Fruit fly (Drosophila melanogaster) whole organism, pupa: Measurements from ENCODE around the gene sowah.

Experiments used
- CG12605 ChIP-seq: fragments of 200-800 bp; sonication (Bioruptor generic); IDR thresholded peaks from 2 replicates; pipeline ENCODE4 v1.3.6; 2022; ENCODE audit warnings: missing biosample characterization, missing genetic modification characterization
- CG13204 ChIP-seq: fragments of 200-800 bp; sonication (Bioruptor generic); optimal IDR thresholded peaks from 2 replicates; lab custom pipeline; 2018; ENCODE audit warnings: missing biosample characterization, mild to moderate bottlenecking, missing genetic modification characterization, moderate library complexity
- CG15710 ChIP-seq: fragments of 200-800 bp; sonication (Bioruptor generic); optimal IDR thresholded peaks from 2 replicates; lab custom pipeline; 2018; ENCODE audit warnings: missing biosample characterization, mild to moderate bottlenecking, missing genetic modification characterization, moderate library complexity
- CG34367 ChIP-seq: fragments of 200-800 bp; sonication (Bioruptor generic); optimal IDR thresholded peaks from 2 replicates; lab custom pipeline; 2018; ENCODE audit warnings: missing biosample characterization, mild to moderate bottlenecking, missing genetic modification characterization
- EcR ChIP-seq: fragments of 200-800 bp; sonication (Bioruptor generic); optimal IDR thresholded peaks from 3 replicates; lab custom pipeline; 2019; ENCODE audit warnings: missing biosample characterization, missing genetic modification characterization, mild to moderate bottlenecking, moderate library complexity, missing genetic modification reagents
- Ets98B ChIP-seq: fragments of 200-800 bp; sonication (Bioruptor generic); IDR thresholded peaks from 2 replicates; pipeline ENCODE4 v1.3.6; 2022; ENCODE audit warnings: missing biosample characterization, missing genetic modification characterization
- rn ChIP-seq: fragments of 200-800 bp; sonication (Bioruptor generic); IDR thresholded peaks from 2 replicates; pipeline ENCODE4 v1.3.6; 2022; ENCODE audit warnings: missing biosample characterization, missing genetic modification characterization

dm6 chr3L:12616400-12616799 lies 44.1 kb upstream of the sowah start:
- TF ChIP-seq CG34367 (tag; lab: Kevin White, UChicago) (no peak), CG15710 (tag; lab: Kevin White, UChicago) (peak; percentile 8), rn (GFP tag; lab: Robert Waterston, UW) (no peak), EcR (GFP tag; lab: Kevin White, UChicago) (no peak), CG12605 (GFP tag; lab: Robert Waterston, UW) (no peak), CG13204 (GFP tag; lab: Kevin White, UChicago) (no peak), Ets98B (GFP tag; lab: Robert Waterston, UW) (no peak)
